Fruit fly (Drosophila melanogaster): ENCODE results near the gene Sfxn1-3.

Gene Sfxn1-3

DNA sequence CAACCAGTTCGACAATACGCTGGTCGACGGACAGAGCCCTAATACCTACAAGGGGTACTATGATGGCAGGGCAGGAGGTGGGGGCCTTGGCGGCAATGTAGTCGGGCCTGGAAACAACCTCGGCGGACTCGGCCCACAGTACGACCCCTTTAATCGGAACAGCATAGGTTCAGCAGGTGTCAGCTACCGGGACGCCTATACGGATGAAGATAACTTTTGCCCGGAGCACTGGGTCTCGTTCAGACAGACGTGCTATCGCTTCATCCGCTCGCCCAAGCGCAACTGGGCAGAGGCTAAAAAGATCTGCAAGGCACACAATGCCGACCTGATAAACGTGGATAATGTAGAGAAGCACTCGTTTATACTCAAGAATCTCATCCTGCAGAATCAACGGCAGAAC lies 3.8 kb downstream of the Sfxn1-3 start:
- TF ChIP-seq CG17801 (GFP tag; optimal IDR thresholded peaks at IDR 0.05; ENCODE audit: partially characterized antibody) = no peak

DNA sequence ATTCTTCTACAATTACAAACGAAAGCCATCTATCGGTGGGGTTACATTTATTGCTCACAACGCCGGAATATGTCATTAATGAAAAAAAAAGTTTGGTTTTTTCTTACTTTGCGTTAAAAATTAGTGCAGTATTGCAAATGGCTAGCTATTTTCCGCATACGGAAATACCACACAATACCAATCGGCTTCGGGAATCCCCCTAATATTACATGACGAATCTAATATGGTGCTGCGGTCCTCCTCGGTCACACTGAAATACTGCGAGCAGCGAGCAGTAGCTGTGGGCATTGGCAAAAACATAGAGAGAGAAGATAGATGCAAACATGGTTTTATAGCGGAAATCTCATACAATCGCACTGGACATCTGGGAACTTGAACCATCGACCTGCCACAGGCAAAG lies 9.1 kb downstream of the Sfxn1-3 start, which contains the start of gene tub:
Gene tub, plus strand, starts transcription at position 253 of the 400 bp plus-strand sequence.
- peak; percentile 14 for TF ChIP-seq CG17801 (GFP tag; optimal IDR thresholded peaks at IDR 0.05; ENCODE audit: partially characterized antibody)

DNA sequence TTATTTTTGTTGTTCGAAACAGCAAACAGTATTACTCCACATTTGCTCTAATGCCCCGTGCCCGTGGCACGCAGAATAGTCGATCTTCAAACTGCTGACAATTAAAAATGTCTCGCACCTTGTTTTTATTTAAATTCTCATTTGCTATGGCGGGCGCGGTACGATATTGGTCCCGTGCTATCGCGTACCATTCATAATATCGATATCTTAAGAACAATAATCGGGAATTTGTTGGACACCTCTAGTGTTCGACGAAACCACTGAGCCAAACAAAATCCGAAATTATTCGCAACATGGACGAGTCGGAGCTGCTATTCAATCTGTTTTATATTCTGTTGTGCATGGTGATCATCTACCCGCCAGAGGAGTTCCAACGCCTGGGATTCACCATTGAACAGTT lies 11.7 kb downstream of the Sfxn1-3 start, which contains the start of gene CG14646:
Gene CG14646, plus strand, starts transcription at position 234 of the 400 bp plus-strand sequence.
- TF ChIP-seq CG17801 (GFP tag; optimal IDR thresholded peaks at IDR 0.05; ENCODE audit: partially characterized antibody) = no peak

DNA sequence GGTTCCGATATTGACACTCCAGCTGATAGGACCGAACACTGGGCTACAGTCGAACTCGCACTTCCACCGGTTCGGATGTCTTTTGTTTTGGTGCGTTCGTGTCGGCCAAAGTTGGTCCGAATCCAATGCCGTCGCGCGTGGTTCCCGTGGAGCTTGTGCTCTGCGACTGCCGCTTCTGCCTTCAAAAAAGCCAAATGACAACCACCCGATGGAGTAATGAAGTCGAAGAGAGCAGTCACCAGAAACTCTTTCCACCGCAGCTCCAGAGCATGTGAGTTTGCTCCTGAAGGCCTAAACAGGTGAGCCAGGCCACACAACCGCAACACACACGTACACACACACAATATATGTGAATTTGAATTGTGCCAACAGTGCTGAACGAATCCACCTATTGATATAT lies 15.7 kb downstream of the Sfxn1-3 start, which contains the start of gene CG34112:
Gene CG34112, minus strand, starts transcription at position 143 of the 400 bp plus-strand sequence.
- peak; percentile 8 for TF ChIP-seq CG17801 (GFP tag; optimal IDR thresholded peaks at IDR 0.05; ENCODE audit: partially characterized antibody)

DNA sequence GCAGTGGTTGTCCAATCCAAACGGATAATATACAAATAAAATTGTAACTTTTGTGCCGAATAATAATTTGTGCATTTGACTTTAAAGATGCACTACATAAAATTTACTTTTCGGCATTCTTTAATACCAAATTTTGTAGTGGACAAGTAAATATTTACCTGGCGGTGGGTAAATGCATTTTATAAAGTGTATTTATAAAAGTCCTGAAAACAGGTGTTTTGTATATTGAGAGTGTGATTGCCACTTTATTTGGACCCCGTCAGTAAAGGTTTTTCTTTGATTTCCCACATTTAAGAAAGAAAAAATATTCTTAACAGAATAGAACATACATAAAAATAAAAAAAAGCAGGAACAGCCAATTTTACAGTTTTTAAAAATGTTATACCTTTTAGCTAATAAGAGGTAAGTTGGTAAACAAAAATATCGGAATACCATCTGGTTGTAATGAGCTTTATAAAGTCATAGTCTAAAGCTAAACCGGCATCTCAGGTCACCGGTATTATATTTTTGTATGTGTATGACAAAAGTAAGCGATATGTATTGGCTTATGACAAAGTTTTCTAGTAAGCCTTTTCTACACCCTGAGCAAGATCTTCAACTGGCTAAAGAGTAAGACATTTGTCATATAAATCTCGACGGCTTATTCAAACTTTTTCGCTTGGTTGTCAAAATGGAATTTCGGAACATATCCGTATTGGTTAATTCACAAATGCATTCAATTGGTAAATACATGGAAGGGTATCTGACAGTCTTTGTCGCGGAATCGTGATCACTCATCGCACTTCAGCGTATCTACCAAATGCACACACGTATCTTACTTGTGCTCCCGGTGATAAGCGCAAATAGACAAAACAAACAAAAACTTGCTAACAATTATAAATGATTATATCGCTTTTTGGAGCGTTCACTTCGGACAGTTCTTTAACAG lies 16.5 kb downstream of the Sfxn1-3 start:
- TF ChIP-seq CG17801 (GFP tag; optimal IDR thresholded peaks at IDR 0.05; ENCODE audit: partially characterized antibody) = peak; percentile 93

DNA sequence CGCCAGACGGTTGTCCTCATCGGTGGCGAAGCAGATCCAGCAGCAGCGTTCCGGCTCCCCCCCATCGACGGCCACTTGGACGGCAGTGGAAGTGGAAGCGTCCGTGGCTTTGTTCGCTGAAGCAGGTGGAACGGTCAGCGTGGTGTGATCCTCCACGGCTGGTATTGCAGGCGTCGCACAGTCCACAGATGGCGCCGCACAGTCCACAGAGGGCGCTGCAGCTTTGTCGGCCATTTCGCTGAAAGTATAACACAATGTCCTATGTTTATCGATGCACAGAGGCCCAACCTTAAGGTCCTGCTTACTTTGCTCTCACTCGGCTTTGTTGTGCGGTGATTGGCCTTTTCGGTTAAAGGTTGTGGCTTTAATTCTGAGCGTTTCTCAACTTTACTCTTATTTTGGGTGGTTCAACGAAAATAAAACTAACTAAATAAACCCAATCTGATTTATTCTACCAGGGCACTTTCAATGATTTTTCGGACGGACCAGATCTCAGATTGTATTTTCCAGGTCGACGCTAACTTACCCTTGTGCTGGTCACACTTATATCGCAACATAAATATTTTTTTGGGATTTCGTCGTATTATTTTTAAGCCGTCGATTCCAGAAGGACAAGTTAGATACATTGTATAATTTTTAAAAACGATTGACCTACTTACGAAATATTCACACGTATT lies 19.1 kb downstream of the Sfxn1-3 start, which contains the start of gene CG9855:
Gene CG9855, minus strand, starts transcription at position 473 of the 677 bp plus-strand sequence.
- no peak for TF ChIP-seq CG17801 (GFP tag; optimal IDR thresholded peaks at IDR 0.05; ENCODE audit: partially characterized antibody)

DNA sequence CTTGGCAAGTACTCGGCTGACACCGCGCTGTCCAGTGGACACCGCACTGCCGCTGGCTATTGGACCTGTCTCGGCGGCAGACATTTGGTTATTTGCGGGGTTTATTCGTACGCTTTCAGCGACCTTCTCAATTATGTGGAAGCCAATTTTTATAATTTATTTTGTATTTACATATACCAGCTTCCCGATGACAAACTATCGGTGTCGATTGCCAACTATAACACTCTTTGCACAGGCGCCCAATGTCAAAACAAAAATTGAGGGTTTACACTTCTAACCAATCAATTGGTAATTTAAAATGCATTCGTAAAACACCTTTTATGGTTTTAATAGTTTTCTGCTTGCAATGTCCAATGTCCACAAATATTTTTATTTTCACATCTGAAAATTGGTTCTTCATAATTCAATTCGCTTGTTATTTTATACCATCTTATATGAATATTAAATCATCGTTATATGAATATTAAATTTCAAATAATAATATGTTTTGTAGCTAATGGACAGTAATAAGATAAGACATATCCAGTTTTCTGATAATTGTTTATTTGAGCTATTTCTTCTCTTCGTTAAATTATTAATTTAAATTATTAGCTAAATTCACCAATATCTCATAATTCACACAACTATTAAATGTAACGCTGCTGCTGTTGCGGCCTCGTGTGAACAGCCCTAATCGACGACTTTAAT lies 21.6 kb downstream of the Sfxn1-3 start:
- TF ChIP-seq CG17801 (GFP tag; optimal IDR thresholded peaks at IDR 0.05; ENCODE audit: partially characterized antibody) = no peak

DNA sequence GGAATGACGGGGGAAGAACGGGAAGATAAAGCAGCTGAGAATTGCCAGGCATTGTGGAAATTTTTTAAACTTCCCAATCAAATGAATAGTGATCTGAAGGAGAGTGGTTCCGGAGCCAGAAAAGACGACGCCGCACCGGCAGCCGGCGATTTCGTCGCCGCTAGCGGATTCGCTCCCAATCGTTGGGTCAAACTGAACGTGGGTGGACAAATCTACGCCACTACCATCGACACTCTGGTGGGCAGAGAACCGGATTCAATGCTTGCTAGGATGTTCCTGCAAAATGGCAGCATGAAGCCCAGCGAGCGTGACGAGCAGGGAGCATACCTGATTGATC lies 22.1 kb downstream of the Sfxn1-3 start, which contains the start of gene CG14647:
Gene CG14647, plus strand, starts transcription at position 14 of the 337 bp plus-strand sequence.
- no peak for TF ChIP-seq CG17801 (GFP tag; optimal IDR thresholded peaks at IDR 0.05; ENCODE audit: partially characterized antibody)

DNA sequence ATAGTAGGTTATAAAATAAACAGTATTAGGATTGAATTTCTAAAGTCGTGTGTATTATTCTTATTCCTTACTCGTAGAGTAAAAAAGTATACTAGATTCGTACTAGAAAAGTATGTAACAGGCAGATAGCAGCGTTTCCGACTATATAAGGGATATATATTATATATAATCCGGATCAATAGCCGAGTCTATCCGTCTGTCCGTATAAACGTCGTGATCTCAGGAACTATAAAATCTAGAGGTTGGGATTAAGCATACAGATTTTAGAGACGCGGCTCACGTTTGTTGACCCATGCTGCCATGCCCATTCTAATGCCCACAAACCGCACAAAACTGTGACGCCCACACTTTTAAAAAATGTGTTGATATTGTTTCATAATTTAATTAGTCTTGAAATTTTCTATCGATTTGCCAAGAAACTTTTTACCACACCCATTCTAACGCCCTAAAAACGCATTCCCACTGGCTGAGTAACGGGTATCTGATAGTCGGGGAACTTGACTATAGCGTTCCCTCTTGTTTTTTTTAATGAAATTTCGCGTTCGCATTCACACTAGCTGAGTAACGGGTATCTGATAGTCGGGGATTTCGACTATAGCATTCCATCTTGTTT lies 23.7 kb downstream of the Sfxn1-3 start, which contains the start of gene CG9853:
Gene CG9853, minus strand, starts transcription at position 51 of the 613 bp plus-strand sequence.
- TF ChIP-seq CG17801 (GFP tag; optimal IDR thresholded peaks at IDR 0.05; ENCODE audit: partially characterized antibody) = no peak

DNA sequence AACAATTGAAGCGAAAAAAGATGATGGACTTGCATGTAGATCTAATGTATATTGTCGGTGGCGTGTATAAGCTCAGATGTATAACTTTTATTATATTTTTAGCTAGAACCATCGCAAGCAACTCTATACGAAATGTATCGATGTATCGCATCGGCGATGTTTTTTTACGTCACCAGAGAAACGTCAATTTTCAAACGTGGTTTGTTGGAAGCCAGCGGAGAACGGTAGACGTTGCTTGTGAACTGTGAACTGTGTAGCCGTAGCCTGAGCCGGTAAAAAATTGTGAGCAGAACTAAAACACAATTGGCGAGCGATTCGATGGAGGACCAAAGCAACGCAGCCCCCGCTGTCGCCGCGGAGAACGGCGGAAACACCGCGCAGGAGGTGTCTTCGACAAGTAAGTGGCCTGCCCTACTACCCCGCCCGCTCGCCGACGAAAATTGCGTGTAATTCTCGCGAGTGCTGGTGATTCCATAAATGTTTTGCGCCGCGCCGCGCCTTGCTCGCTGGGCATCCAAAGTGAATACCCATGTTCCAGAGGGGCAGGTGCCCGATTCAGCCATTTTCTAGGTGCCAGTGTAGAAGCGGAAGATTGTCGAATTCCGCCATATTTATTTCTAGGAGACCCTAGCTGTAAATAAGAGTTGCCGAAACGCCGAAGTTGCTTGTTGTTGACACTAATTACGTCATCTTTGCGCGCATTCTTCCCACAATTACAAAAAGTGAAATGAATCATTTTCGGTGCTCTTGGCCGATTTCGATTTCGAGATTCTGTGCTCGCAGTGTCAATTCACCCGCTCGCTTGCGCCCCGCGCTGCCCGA lies 24.7 kb downstream of the Sfxn1-3 start, which contains the start of gene lost:
Gene lost, plus strand, starts transcription at position 193 of the 822 bp plus-strand sequence.
- TF ChIP-seq CG17801 (GFP tag; optimal IDR thresholded peaks at IDR 0.05; ENCODE audit: partially characterized antibody) = peak; percentile 62

DNA sequence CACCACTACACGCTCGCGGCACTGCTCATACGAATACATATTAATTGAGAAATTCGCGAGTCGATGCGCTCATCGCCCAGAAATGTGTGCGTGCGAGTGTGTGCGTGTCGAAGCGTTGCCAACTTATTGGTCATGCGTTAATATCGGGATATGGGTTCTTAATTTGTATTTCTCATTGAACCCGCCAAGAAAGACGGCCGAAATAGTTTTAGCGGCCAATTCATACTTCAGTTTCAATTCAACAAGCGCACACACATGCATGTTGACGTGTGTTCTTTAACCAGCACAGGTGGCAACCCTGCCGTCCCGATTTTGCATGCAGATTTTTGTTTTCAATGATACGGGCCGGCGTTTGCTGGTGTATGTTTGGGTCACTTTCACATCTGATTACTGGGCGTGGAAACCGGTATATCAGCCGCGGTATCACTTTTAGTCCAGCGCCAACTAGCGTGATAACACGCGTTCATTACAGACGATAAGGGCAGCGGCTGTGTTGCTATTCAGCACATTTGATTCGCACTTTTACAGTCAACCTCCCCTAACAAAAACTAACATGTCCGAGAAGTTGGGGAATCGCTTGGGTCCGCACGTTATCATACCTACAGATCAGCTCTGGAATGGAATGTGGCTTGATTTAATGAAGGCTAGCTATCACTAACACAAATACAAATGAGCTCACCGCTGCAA lies 25.4 kb downstream of the Sfxn1-3 start:
- no peak for TF ChIP-seq CG17801 (GFP tag; optimal IDR thresholded peaks at IDR 0.05; ENCODE audit: partially characterized antibody)

DNA sequence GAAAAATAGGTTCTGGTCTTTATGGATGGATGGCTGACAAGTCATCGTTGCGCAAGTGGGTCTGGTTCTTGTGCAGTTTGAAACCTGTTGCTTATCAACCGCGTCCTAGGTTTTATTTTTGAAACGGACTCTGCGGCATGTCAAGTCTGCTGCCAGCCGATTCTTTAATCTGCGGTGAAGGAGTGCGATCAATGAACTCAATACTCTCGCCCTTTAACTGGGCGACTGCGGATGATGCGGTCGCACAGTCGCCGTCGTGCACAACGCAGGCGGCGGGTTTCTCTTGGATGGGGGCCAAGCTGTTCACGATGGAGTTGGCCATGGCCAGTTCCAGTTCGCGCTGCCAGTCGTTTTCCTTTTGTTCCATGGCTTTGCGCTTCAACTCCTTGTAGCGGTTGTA lies 28.9 kb downstream of the Sfxn1-3 start:
- TF ChIP-seq CG17801 (GFP tag; optimal IDR thresholded peaks at IDR 0.05; ENCODE audit: partially characterized antibody) = no peak

DNA sequence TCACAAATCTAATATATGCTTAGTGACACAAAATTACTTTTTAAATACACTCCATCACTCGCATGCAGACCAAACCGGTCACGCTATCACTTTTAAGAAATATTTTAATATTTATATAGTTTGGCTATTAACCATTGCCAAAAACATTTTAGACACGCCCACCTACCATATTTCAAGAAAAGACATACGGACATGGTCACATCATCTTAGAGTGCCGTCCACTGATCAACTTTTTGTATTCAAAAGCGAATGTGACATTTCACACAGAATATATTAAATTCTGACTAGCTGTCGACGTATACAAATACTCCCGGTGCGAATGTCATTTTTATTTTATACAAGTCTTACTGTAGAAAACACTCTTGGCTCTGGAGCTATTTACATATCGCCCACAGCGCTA lies 37.7 kb downstream of the Sfxn1-3 start, which contains the start of gene CG31528:
Gene CG31528, plus strand, starts transcription at position 301 of the 400 bp plus-strand sequence.
- TF ChIP-seq CG17801 (GFP tag; optimal IDR thresholded peaks at IDR 0.05; ENCODE audit: partially characterized antibody) = no peak

Measured in ovary, adult (tissue).